Fruit fly (Drosophila melanogaster): ENCODE data around the gene CG9743.

CG9743 gene

dm6 chr3R:30170671-30171667 is 31.8 kb downstream of the CG9743 start, which contains the start of gene Rsod (continued):
- TF ChIP-seq sv (GFP tag; optimal IDR thresholded peaks at IDR 0.05) = peak; percentile 27
- no peak for TF ChIP-seq lola (GFP tag; optimal IDR thresholded peaks at IDR 0.05)
- TF ChIP-seq rgr (GFP tag; optimal IDR thresholded peaks at IDR 0.05) = peak; percentile 86
- no peak for TF ChIP-seq CrebA (GFP tag; optimal IDR thresholded peaks at IDR 0.05; ENCODE audit: borderline replicate concordance)
- TF ChIP-seq foxo (GFP tag; optimal IDR thresholded peaks at IDR 0.05) = peak in 1 of 2 experiments; percentile 89
- TF ChIP-seq Mio (GFP tag; optimal IDR thresholded peaks at IDR 0.05) = no peak
- peak; percentile 43 for TF ChIP-seq Dif (GFP tag; optimal IDR thresholded peaks at IDR 0.05; ENCODE audit: partially characterized antibody)
- peak; percentile 40 for TF ChIP-seq Vsx2 (GFP tag; optimal IDR thresholded peaks at IDR 0.05; ENCODE audit: partially characterized antibody)
- peak; percentile 73 for TF ChIP-seq woc (GFP tag; optimal IDR thresholded peaks at IDR 0.05)
- no peak for TF ChIP-seq N (GFP tag; optimal IDR thresholded peaks at IDR 0.05)
- TF ChIP-seq HLH106 (tag; optimal IDR thresholded peaks at IDR 0.05) = peak; percentile 86

- TF ChIP-seq lola (GFP tag; optimal IDR thresholded peaks at IDR 0.05) (no peak), Hr83 (GFP tag; optimal IDR thresholded peaks at IDR 0.05; ENCODE audit: poor library complexity, severe bottlenecking) (no peak), Dif (GFP tag; optimal IDR thresholded peaks at IDR 0.05; ENCODE audit: partially characterized antibody) (no peak), CG32264 (GFP tag; optimal IDR thresholded peaks at IDR 0.05) (no peak), CG9705 (GFP tag; optimal IDR thresholded peaks at IDR 0.05) (no peak), ey (GFP tag; optimal IDR thresholded peaks at IDR 0.05) (no peak), Mio (GFP tag; optimal IDR thresholded peaks at IDR 0.05) (no peak), pan (optimal IDR thresholded peaks at IDR 0.05) (no peak), rgr (GFP tag; optimal IDR thresholded peaks at IDR 0.05) (no peak), N (GFP tag; optimal IDR thresholded peaks at IDR 0.05) (no peak), dmrt93B (GFP tag; optimal IDR thresholded peaks at IDR 0.05) (no peak), GATAd (GFP tag; optimal IDR thresholded peaks at IDR 0.05) (no peak), CrebA (GFP tag; optimal IDR thresholded peaks at IDR 0.05; ENCODE audit: borderline replicate concordance) (no peak), Hr78 (GFP tag; optimal IDR thresholded peaks at IDR 0.05) (no peak), Jra (GFP tag; optimal IDR thresholded peaks at IDR 0.05) (no peak), dl (GFP tag; optimal IDR thresholded peaks at IDR 0.05; ENCODE audit: insufficient read depth in 1 of 2, partially characterized antibody in 2 of 2) (no peak), Myc (optimal IDR thresholded peaks at IDR 0.05) (no peak), br (GFP tag; optimal IDR thresholded peaks at IDR 0.05) (no peak)
Observed at dm6 chr3R:30166159-30166784, 36.5 kb downstream of the CG9743 start, which contains the start of gene VhaAC45RP. Gene VhaAC45RP, minus strand, starts transcription at chr3R:30166419.

DNA sequence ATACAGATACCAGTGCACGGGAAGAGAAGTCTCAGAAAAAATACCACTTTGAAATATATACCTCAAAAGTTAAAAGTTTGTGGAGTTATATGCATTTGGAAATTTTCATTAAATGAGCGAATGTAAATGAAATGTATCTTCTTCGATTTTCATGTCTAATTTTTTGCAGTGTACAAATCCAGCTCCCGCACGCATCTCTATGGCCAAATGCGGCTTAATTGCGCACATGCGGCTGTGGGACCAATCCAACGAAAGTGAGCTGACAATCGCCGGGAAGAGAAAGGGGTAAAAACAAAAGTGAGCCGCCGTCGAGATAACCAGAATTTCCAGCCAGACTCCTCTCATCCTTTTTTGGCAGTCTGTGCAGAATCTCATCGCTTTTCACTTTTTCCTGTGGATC is 38.6 kb downstream of the CG9743 start:
- TF ChIP-seq h (GFP tag; optimal IDR thresholded peaks at IDR 0.05) (peak; percentile 15), fru (GFP tag; optimal IDR thresholded peaks at IDR 0.05) (peak; percentile 15), Mio (GFP tag; optimal IDR thresholded peaks at IDR 0.05) (no peak), foxo (GFP tag; optimal IDR thresholded peaks at IDR 0.05) (peak in 1 of 2 experiments; percentile 22)

- TF ChIP-seq Rel (GFP tag; optimal IDR thresholded peaks at IDR 0.05) (no peak), Rel (tag; optimal IDR thresholded peaks at IDR 0.05) (no peak), pan (optimal IDR thresholded peaks at IDR 0.05) (no peak), brk (GFP tag; optimal IDR thresholded peaks at IDR 0.05) (no peak), Mio (GFP tag; optimal IDR thresholded peaks at IDR 0.05) (no peak), OdsH (GFP tag; optimal IDR thresholded peaks at IDR 0.05) (no peak), usp (GFP tag; optimal IDR thresholded peaks at IDR 0.05) (no peak), Hr78 (GFP tag; optimal IDR thresholded peaks at IDR 0.05) (no peak), lola (GFP tag; optimal IDR thresholded peaks at IDR 0.05) (no peak), ey (GFP tag; optimal IDR thresholded peaks at IDR 0.05) (no peak)
Observed at dm6 chr3R:30163228-30163627, 39.6 kb downstream of the CG9743 start.

All from whole organism, wandering third instar larva.